Fruit fly (Drosophila melanogaster) whole organism, embryonic: ENCODE data around the gene PsGEF.

ENCODE experiments used
- CG7357 ChIP-seq: fragments of 200-800 bp; sonication (Bioruptor generic); IDR thresholded peaks from 3 replicates; pipeline ENCODE4 v1.3.6; 2022; ENCODE audit warnings: missing biosample characterization, missing genetic modification characterization
- Usf ChIP-seq: fragments of 200-800 bp; sonication (Bioruptor generic); optimal IDR thresholded peaks from 2 replicates; lab custom pipeline; 2017; ENCODE audit warnings: missing genotype, missing biosample characterization, missing genetic modification characterization
- ab ChIP-seq: fragments of 200-800 bp; sonication (Bioruptor generic); optimal IDR thresholded peaks from 2 replicates; lab custom pipeline; 2016; ENCODE audit warnings: missing biosample characterization, missing genetic modification characterization
- chm ChIP-seq: fragments of 200-800 bp; sonication (Bioruptor generic); IDR thresholded peaks from 2 replicates; pipeline ENCODE4 v1.3.6; 2022; ENCODE audit warnings: missing biosample characterization, missing genetic modification characterization
- eve ChIP-seq, 2 experiments: fragments of >200 bp; optimal IDR thresholded peaks; 2 replicates each; lab custom pipeline; 2017; ENCODE audit warnings: missing biosample characterization in 2 of 2, missing genetic modification characterization in 2 of 2
- kah ChIP-seq: fragments of 200-800 bp; sonication (Bioruptor generic); optimal IDR thresholded peaks from 2 replicates; lab custom pipeline; 2018; ENCODE audit warnings: missing biosample characterization, mild to moderate bottlenecking, missing genetic modification characterization
- phol ChIP-seq: fragments of 200-800 bp; sonication (Bioruptor generic); optimal IDR thresholded peaks from 3 replicates; lab custom pipeline; 2018; ENCODE audit warnings: missing biosample characterization, mild to moderate bottlenecking, missing genetic modification characterization, moderate library complexity
- slp2 ChIP-seq: fragments of 200-800 bp; sonication (Bioruptor generic); optimal IDR thresholded peaks from 2 replicates; lab custom pipeline; 2016; ENCODE audit warnings: missing biosample characterization, missing genetic modification characterization

- TF ChIP-seq eve (GFP tag; optimal IDR thresholded peaks at IDR 0.05; lab: Kevin White, UChicago) = no peak
- TF ChIP-seq phol = no peak
- TF ChIP-seq kah (GFP tag; lab: Kevin White, UChicago) = no peak
- TF ChIP-seq slp2 (GFP tag; lab: Kevin White, UChicago) = no peak
- no peak for TF ChIP-seq Usf (GFP tag; lab: Kevin White, UChicago)
- no peak for TF ChIP-seq chm
- no peak for TF ChIP-seq ab
- TF ChIP-seq CG7357 (GFP tag; lab: Robert Waterston, UW) = no peak
Observed at dm6 chrX:2387579-2388362, at the start of gene PsGEF.
